Fruit fly (Drosophila melanogaster) whole organism, embryonic: ENCODE results near the gene spg.
A peak's percentile ranks its signal among the peaks of the same experiment; 100 is the strongest.

Experiments
- CG17802 ChIP-seq: fragments of 200-800 bp; sonication (Bioruptor generic); optimal IDR thresholded peaks from 2 replicates; lab custom pipeline; 2018; ENCODE audit warnings: missing biosample characterization, mild to moderate bottlenecking, missing genetic modification characterization, moderate library complexity
- CG3065 ChIP-seq: fragments of 200-800 bp; sonication (Bioruptor generic); optimal IDR thresholded peaks from 2 replicates; lab custom pipeline; 2016; ENCODE audit warnings: missing biosample characterization, missing genetic modification characterization
- CG43689 ChIP-seq: fragments of 200-800 bp; sonication (Bioruptor generic); IDR thresholded peaks from 2 replicates; pipeline ENCODE4 v1.3.6; 2022; ENCODE audit warnings: missing biosample characterization, missing genetic modification characterization
- CG9727 ChIP-seq: fragments of 200-800 bp; sonication (Bioruptor generic); optimal IDR thresholded peaks from 3 replicates; lab custom pipeline; 2017; ENCODE audit warnings: missing biosample characterization, mild to moderate bottlenecking, missing genetic modification characterization
- Dll ChIP-seq: fragments of 200-800 bp; sonication (Bioruptor generic); IDR thresholded peaks from 4 replicates; pipeline ENCODE4 v1.3.6; 2022; ENCODE audit warnings: missing biosample characterization, missing genetic modification characterization; ENCODE audit not compliant: partially characterized antibody
- Gug ChIP-seq: fragments of 200-800 bp; sonication (Bioruptor generic); IDR thresholded peaks from 4 replicates; pipeline ENCODE4 v1.3.6; 2022; ENCODE audit warnings: missing biosample characterization, missing genetic modification characterization
- Sin3A ChIP-seq: fragments of >200 bp; optimal IDR thresholded peaks from 2 replicates; lab custom pipeline; 2018
- Sry-δ ChIP-seq: fragments of 200-800 bp; sonication (Bioruptor generic); optimal IDR thresholded peaks from 2 replicates; lab custom pipeline; 2016; ENCODE audit warnings: missing biosample characterization, missing genetic modification characterization
- cas ChIP-seq: fragments of 200-800 bp; sonication (Bioruptor generic); IDR thresholded peaks from 2 replicates; pipeline ENCODE4 v1.3.6; 2022; ENCODE audit warnings: missing biosample characterization, missing genetic modification characterization
- corto ChIP-seq: fragments of 200-800 bp; sonication (Bioruptor generic); optimal IDR thresholded peaks from 2 replicates; lab custom pipeline; 2016; ENCODE audit warnings: missing biosample characterization, mild to moderate bottlenecking, missing genetic modification characterization, moderate library complexity
- gsb-n ChIP-seq: fragments of 200-800 bp; sonication (Bioruptor generic); optimal IDR thresholded peaks from 3 replicates; lab custom pipeline; 2018; ENCODE audit warnings: missing biosample characterization, mild to moderate bottlenecking, missing genetic modification characterization

- TF ChIP-seq CG9727 (GFP tag; lab: Kevin White, UChicago) (peak; percentile 51), Sin3A (no peak), CG43689 (GFP tag; lab: Robert Waterston, UW) (peak; percentile 47; the same call in 1 of the 2 replicates), CG17802 (tag; lab: Kevin White, UChicago) (peak; percentile 22), Sry-δ (GFP tag; lab: Kevin White, UChicago) (peak; percentile 33), Gug (peak; percentile 83), gsb-n (tag; lab: Kevin White, UChicago) (no peak), Dll (GFP tag; lab: Robert Waterston, UW) (no peak), CG3065 (peak; percentile 41), corto (GFP tag; lab: Kevin White, UChicago) (no peak), cas (GFP tag; lab: Robert Waterston, UW) (0 out of 2 replicates have a peak, but pooled peaks have one; percentile 19)
Measured at dm6 chr3R:28911758-28912157, 66.7 kb downstream of the spg start.
